Fruit fly (Drosophila melanogaster) whole organism, embryonic: ENCODE measurements around the gene CG10984.

Experiments
- CG1024 ChIP-seq: fragments of 200-800 bp; sonication (Bioruptor generic); IDR thresholded peaks from 2 replicates; pipeline ENCODE4 v1.3.6; 2022; ENCODE audit warnings: missing biosample characterization, missing genetic modification characterization
- CG12155 ChIP-seq: fragments of 200-800 bp; sonication (Bioruptor generic); optimal IDR thresholded peaks from 3 replicates; lab custom pipeline; 2016; ENCODE audit warnings: missing biosample characterization, missing genetic modification characterization
- CG12219 ChIP-seq: fragments of 200-800 bp; sonication (Bioruptor generic); optimal IDR thresholded peaks from 3 replicates; lab custom pipeline; 2018; ENCODE audit warnings: missing biosample characterization, mild to moderate bottlenecking, missing genetic modification characterization
- CG13424 ChIP-seq: fragments of 200-800 bp; sonication (Bioruptor generic); optimal IDR thresholded peaks from 2 replicates; lab custom pipeline; 2019; ENCODE audit warnings: missing biosample characterization, mild to moderate bottlenecking, missing genetic modification characterization, moderate library complexity
- CG13775 ChIP-seq: fragments of 200-800 bp; sonication (Bioruptor generic); optimal IDR thresholded peaks from 3 replicates; lab custom pipeline; 2017; ENCODE audit warnings: missing biosample characterization, mild to moderate bottlenecking, missing genetic modification characterization
- CG14667 ChIP-seq: fragments of 200-800 bp; sonication (Bioruptor generic); IDR thresholded peaks from 2 replicates; pipeline ENCODE4 v1.3.6; 2022; ENCODE audit warnings: missing biosample characterization, missing genetic modification characterization
- CG14710 ChIP-seq: fragments of 200-800 bp; sonication (Bioruptor generic); optimal IDR thresholded peaks from 3 replicates; lab custom pipeline; 2019; ENCODE audit warnings: missing biosample characterization, mild to moderate bottlenecking, missing genetic modification characterization, moderate library complexity
- CG14965 ChIP-seq: fragments of 200-800 bp; sonication (Bioruptor generic); optimal IDR thresholded peaks from 2 replicates; lab custom pipeline; 2016; ENCODE audit warnings: missing biosample characterization, missing genetic modification characterization, borderline replicate concordance
- CG2712 ChIP-seq: fragments of 200-800 bp; optimal IDR thresholded peaks from 3 replicates; lab custom pipeline; 2019; ENCODE audit warnings: missing biosample characterization, mild to moderate bottlenecking, missing genetic modification characterization, moderate library complexity
- CG30020 ChIP-seq: fragments of 200-800 bp; optimal IDR thresholded peaks from 2 replicates; lab custom pipeline; 2019; ENCODE audit warnings: missing biosample characterization, mild to moderate bottlenecking, missing genetic modification characterization, moderate library complexity
- CG31224 ChIP-seq: fragments of 200-800 bp; sonication (Bioruptor generic); IDR thresholded peaks from 2 replicates; pipeline ENCODE4 v1.3.6; 2022; ENCODE audit warnings: missing biosample characterization, missing genetic modification characterization
- CG33557 ChIP-seq: fragments of 200-800 bp; sonication (Bioruptor generic); optimal IDR thresholded peaks from 2 replicates; lab custom pipeline; 2019; ENCODE audit warnings: missing biosample characterization, mild to moderate bottlenecking, missing genetic modification characterization, moderate library complexity
- CG43689 ChIP-seq: fragments of 200-800 bp; sonication (Bioruptor generic); IDR thresholded peaks from 2 replicates; pipeline ENCODE4 v1.3.6; 2022; ENCODE audit warnings: missing biosample characterization, missing genetic modification characterization
- Deaf1 ChIP-seq: fragments of 200-800 bp; optimal IDR thresholded peaks from 3 replicates; lab custom pipeline; 2019; ENCODE audit warnings: missing biosample characterization, mild to moderate bottlenecking, missing genetic modification characterization, moderate library complexity
- E2f1 ChIP-seq: fragments of 200-800 bp; sonication (Bioruptor generic); IDR thresholded peaks from 2 replicates; pipeline ENCODE4 v1.3.6; 2022; ENCODE audit warnings: missing biosample characterization, missing genetic modification characterization
- E2f2 ChIP-seq: fragments of 200-800 bp; sonication (Bioruptor generic); IDR thresholded peaks from 2 replicates; pipeline ENCODE4 v1.3.6; 2022; ENCODE audit warnings: missing biosample characterization, missing genetic modification characterization
- HmgZ ChIP-seq: fragments of 200-800 bp; sonication (Bioruptor generic); optimal IDR thresholded peaks from 2 replicates; lab custom pipeline; 2018; ENCODE audit warnings: missing biosample characterization, mild to moderate bottlenecking, missing genetic modification characterization
- Lhr ChIP-seq: fragments of 200-800 bp; sonication (Bioruptor generic); optimal IDR thresholded peaks from 3 replicates; lab custom pipeline; 2017; ENCODE audit warnings: mild to moderate bottlenecking, missing biosample characterization, missing genetic modification reagents, missing genetic modification characterization
- MESR4 ChIP-seq: fragments of 200-800 bp; sonication (Bioruptor generic); optimal IDR thresholded peaks from 2 replicates; lab custom pipeline; 2018; ENCODE audit warnings: missing biosample characterization, mild to moderate bottlenecking, missing genetic modification characterization, moderate library complexity
- Max ChIP-seq: fragments of 200-800 bp; sonication (Bioruptor generic); optimal IDR thresholded peaks from 2 replicates; lab custom pipeline; 2016; ENCODE audit warnings: missing biosample characterization, mild to moderate bottlenecking, missing genetic modification characterization
- Myb ChIP-seq: fragments of 200-800 bp; sonication (Bioruptor generic); optimal IDR thresholded peaks from 2 replicates; lab custom pipeline; 2016; ENCODE audit warnings: missing biosample characterization, missing genetic modification characterization
- Nf-YC ChIP-seq: fragments of 200-800 bp; optimal IDR thresholded peaks from 3 replicates; lab custom pipeline; 2019; ENCODE audit warnings: missing biosample characterization, mild to moderate bottlenecking, missing genetic modification characterization, moderate library complexity
- bowl ChIP-seq: fragments of 200-800 bp; sonication (Bioruptor generic); IDR thresholded peaks from 2 replicates; pipeline ENCODE4 v1.3.6; 2022; ENCODE audit warnings: missing biosample characterization, missing genetic modification characterization
- cad ChIP-seq: fragments of >200 bp; optimal IDR thresholded peaks from 2 replicates; lab custom pipeline; 2017; ENCODE audit warnings: missing biosample characterization, missing genetic modification characterization
- croc ChIP-seq: fragments of 200-800 bp; sonication (Bioruptor generic); conservative IDR thresholded peaks from 3 replicates; pipeline ENCODE4 v1.3.6; 2022; ENCODE audit warnings: missing biosample characterization, missing genetic modification characterization
- fd64A ChIP-seq: fragments of 200-800 bp; sonication (Bioruptor generic); optimal IDR thresholded peaks from 3 replicates; lab custom pipeline; 2018; ENCODE audit warnings: missing biosample characterization, mild to moderate bottlenecking, missing genetic modification characterization
- gsb ChIP-seq: fragments of 200-800 bp; sonication (Bioruptor generic); IDR thresholded peaks from 2 replicates; pipeline ENCODE4 v1.3.6; 2022; ENCODE audit warnings: missing biosample characterization, missing genetic modification characterization
- gsb-n ChIP-seq: fragments of 200-800 bp; sonication (Bioruptor generic); optimal IDR thresholded peaks from 3 replicates; lab custom pipeline; 2018; ENCODE audit warnings: missing biosample characterization, mild to moderate bottlenecking, missing genetic modification characterization
- hkb ChIP-seq, 2 experiments: fragments of 200-800 bp in 1 of 2; fragments of >200 bp in 1 of 2; sonication (Bioruptor generic) in 1 of 2; IDR thresholded peaks in 1 of 2; optimal IDR thresholded peaks in 1 of 2; 2 replicates each; pipeline versions ENCODE4 v1.3.6 to Lab custom; 2017 to 2022; ENCODE audit warnings: missing biosample characterization in 1 of 2, missing genetic modification characterization in 1 of 2
- ind ChIP-seq: fragments of 200-800 bp; sonication (Bioruptor generic); optimal IDR thresholded peaks from 3 replicates; lab custom pipeline; 2016; ENCODE audit warnings: missing biosample characterization, missing genetic modification characterization
- jigr1 ChIP-seq: fragments of 200-800 bp; sonication (Bioruptor generic); IDR thresholded peaks from 3 replicates; pipeline ENCODE4 v1.3.6; 2022; ENCODE audit warnings: missing biosample characterization, missing genetic modification characterization
- kah ChIP-seq: fragments of 200-800 bp; sonication (Bioruptor generic); optimal IDR thresholded peaks from 2 replicates; lab custom pipeline; 2018; ENCODE audit warnings: missing biosample characterization, mild to moderate bottlenecking, missing genetic modification characterization
- kni ChIP-seq: fragments of 200-800 bp; sonication (Bioruptor generic); optimal IDR thresholded peaks from 3 replicates; lab custom pipeline; 2017; ENCODE audit warnings: mild to moderate bottlenecking, missing biosample characterization, missing genetic modification reagents, missing genetic modification characterization
- maf-S ChIP-seq: fragments of 200-800 bp; sonication (Bioruptor generic); optimal IDR thresholded peaks from 2 replicates; lab custom pipeline; 2016; ENCODE audit warnings: missing biosample characterization, missing genetic modification characterization
- nmo ChIP-seq: fragments of 200-800 bp; sonication (Bioruptor generic); optimal IDR thresholded peaks from 2 replicates; lab custom pipeline; 2018; ENCODE audit warnings: missing biosample characterization, mild to moderate bottlenecking, missing genetic modification characterization, moderate library complexity
- oc ChIP-seq: fragments of 200-800 bp; sonication (Bioruptor generic); optimal IDR thresholded peaks from 2 replicates; lab custom pipeline; 2018; ENCODE audit warnings: missing biosample characterization, mild to moderate bottlenecking, missing genetic modification characterization, moderate library complexity
- onecut ChIP-seq: fragments of 200-800 bp; sonication (Bioruptor generic); IDR thresholded peaks from 2 replicates; pipeline ENCODE4 v1.3.6; 2022; ENCODE audit warnings: missing biosample characterization, missing genetic modification characterization
- prd ChIP-seq, 3 experiments: fragments of >200 bp in 2 of 3; fragments of 200-800 bp in 1 of 3; sonication (Bioruptor generic) in 1 of 3; optimal IDR thresholded peaks in 2 of 3; IDR thresholded peaks in 1 of 3; 2 replicates in 2 of 3; 3 replicates in 1 of 3; pipeline versions ENCODE4 v1.3.6 to Lab custom; 2017 to 2022; ENCODE audit warnings: missing biosample characterization in 1 of 3, missing genetic modification characterization in 1 of 3
- pros ChIP-seq: fragments of 200-800 bp; sonication (Bioruptor generic); optimal IDR thresholded peaks from 3 replicates; lab custom pipeline; 2019; ENCODE audit warnings: missing biosample characterization, mild to moderate bottlenecking, missing genetic modification characterization, moderate library complexity
- ranshi ChIP-seq: fragments of 200-800 bp; sonication (Bioruptor generic); IDR thresholded peaks from 2 replicates; pipeline ENCODE4 v1.3.6; 2022; ENCODE audit warnings: missing biosample characterization, missing genetic modification characterization
- run ChIP-seq: fragments of 200-800 bp; sonication (Bioruptor generic); optimal IDR thresholded peaks from 3 replicates; lab custom pipeline; 2018; ENCODE audit warnings: missing biosample characterization, mild to moderate bottlenecking, missing genetic modification characterization
- so ChIP-seq: fragments of 200-800 bp; sonication (Bioruptor generic); IDR thresholded peaks from 3 replicates; pipeline ENCODE4 v1.3.6; 2022; ENCODE audit warnings: missing biosample characterization, missing genetic modification characterization
- ssp ChIP-seq: fragments of 200-800 bp; sonication (Bioruptor generic); IDR thresholded peaks from 2 replicates; pipeline ENCODE4 v1.3.6; 2022; ENCODE audit warnings: missing biosample characterization, missing genetic modification characterization
- tap ChIP-seq: fragments of 200-800 bp; optimal IDR thresholded peaks from 3 replicates; lab custom pipeline; 2019; ENCODE audit warnings: missing biosample characterization, mild to moderate bottlenecking, missing genetic modification characterization, moderate library complexity
- tin ChIP-seq: fragments of 200-800 bp; sonication (Bioruptor generic); optimal IDR thresholded peaks from 3 replicates; lab custom pipeline; 2016; ENCODE audit warnings: missing biosample characterization, missing genetic modification characterization
- tup ChIP-seq: fragments of 200-800 bp; sonication (Bioruptor generic); optimal IDR thresholded peaks from 2 replicates; lab custom pipeline; 2016; ENCODE audit warnings: missing biosample characterization, mild to moderate bottlenecking, missing genetic modification characterization, moderate library complexity
- yki ChIP-seq: fragments of >200 bp; optimal IDR thresholded peaks from 3 replicates; lab custom pipeline; 2018
- zf30C ChIP-seq: fragments of 200-800 bp; sonication (Bioruptor generic); optimal IDR thresholded peaks from 3 replicates; lab custom pipeline; 2018; ENCODE audit warnings: missing biosample characterization, mild to moderate bottlenecking, missing genetic modification characterization

Gene CG10984

DNA sequence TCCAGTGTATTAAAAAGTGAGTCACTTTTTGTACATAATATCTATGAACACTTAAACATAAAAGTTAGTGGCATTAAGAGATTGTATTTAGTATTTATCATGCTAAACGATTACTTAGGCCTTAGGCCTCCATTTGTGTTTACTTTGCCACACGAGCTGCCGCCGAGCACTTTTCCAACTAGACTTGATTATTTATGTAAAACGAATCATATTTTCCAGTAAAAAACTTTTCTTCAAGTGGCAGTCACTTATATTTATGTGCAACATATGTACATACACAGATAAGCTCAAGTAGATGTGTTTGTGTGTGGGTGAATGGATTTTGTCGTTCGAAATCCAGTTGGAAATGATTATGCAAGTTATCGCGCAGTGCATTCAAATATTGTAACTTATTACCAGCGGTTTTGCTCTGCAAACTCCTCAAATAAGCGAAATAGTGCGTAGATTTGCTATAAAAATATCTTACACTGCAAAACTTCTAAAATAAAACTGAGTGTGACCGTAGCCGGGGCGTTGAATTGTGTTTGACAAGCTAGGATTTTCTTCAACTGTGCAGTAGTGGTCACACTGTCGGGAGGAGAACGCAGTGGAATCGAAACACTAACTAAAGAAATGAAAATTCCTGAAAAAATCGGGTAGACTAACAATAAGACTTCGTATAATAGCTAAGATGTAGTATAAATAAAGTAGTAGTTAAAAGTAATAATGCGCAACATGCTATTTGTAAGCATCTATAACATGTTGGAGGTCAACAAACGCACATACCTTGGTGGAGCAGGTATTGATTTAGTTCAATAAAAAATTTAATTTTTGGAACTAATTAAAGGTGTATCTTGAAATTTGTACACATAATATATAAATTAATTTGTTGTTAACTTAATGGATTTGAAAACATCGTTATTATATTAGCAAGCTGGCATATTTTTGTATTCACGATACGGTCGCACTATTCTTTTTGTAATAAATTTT lies at the start of gene CG10984, which contains the start of gene Klc (continued):
- TF ChIP-seq onecut (GFP tag; lab: Robert Waterston, UW) (no peak), CG14965 (no peak), gsb-n (tag; lab: Kevin White, UChicago) (no peak), bowl (GFP tag; lab: Robert Waterston, UW) (peak; percentile 37; the same call in 1 of the 2 replicates), CG1024 (GFP tag; lab: Robert Waterston, UW) (peak; percentile 51; the same call in 1 of the 2 replicates), gsb (no peak; the same call in 1 of the 2 replicates), CG30020 (tag; lab: Kevin White, UChicago) (peak; percentile 89), CG13775 (GFP tag; lab: Kevin White, UChicago) (peak; percentile 27), CG14710 (tag; lab: Kevin White, UChicago) (peak; percentile 71), kni (GFP tag; lab: Kevin White, UChicago) (no peak), run (no peak), kah (no peak), maf-S (GFP tag; lab: Kevin White, UChicago) (peak; percentile 28), Max (peak; percentile 51), MESR4 (peak; percentile 89), CG13424 (tag; lab: Kevin White, UChicago) (peak; percentile 29), Lhr (GFP tag; lab: Kevin White, UChicago) (no peak), HmgZ (tag; lab: Kevin White, UChicago) (peak; percentile 10), ssp (GFP tag; lab: Robert Waterston, UW) (no peak; the same call in 1 of the 2 replicates), Deaf1 (tag; lab: Kevin White, UChicago) (no peak), ranshi (GFP tag; lab: Robert Waterston, UW) (peak; percentile 70; the same call in 1 of the 2 replicates), oc (tag; lab: Kevin White, UChicago) (no peak), Nf-YC (peak; percentile 6), CG14667 (no peak), E2f2 (GFP tag; lab: Robert Waterston, UW) (peak; percentile 48; the same call in 1 of the 2 replicates), yki (lab: Kevin White, UChicago) (no peak), tup (GFP tag; lab: Kevin White, UChicago) (no peak), croc (GFP tag; lab: Robert Waterston, UW) (no peak), ind (GFP tag; lab: Kevin White, UChicago) (peak; percentile 64), jigr1 (GFP tag; lab: Robert Waterston, UW) (peak; percentile 62; the same call in 1 of the 3 replicates), CG12219 (GFP tag; lab: Kevin White, UChicago) (no peak), tin (GFP tag; lab: Kevin White, UChicago) (peak; percentile 65), fd64A (GFP tag; lab: Kevin White, UChicago) (no peak), CG33557 (GFP tag; lab: Kevin White, UChicago) (no peak), CG12155 (GFP tag; lab: Kevin White, UChicago) (peak; percentile 18), E2f1 (GFP tag; lab: Robert Waterston, UW) (peak; percentile 72), Myb (GFP tag; lab: Kevin White, UChicago) (peak; percentile 19), zf30C (GFP tag; lab: Kevin White, UChicago) (peak; percentile 71), nmo (GFP tag; lab: Kevin White, UChicago) (peak; percentile 49), CG2712 (peak; percentile 61), cad (GFP tag; lab: Kevin White, UChicago) (no peak), prd (optimal IDR thresholded peaks at IDR 0.05; lab: Kevin White, UChicago) (no peak), prd (GFP tag; IDR thresholded peaks at IDR 0.05; lab: Robert Waterston, UW) (no peak; the same call in 1 of the 3 replicates), CG31224 (GFP tag; lab: Robert Waterston, UW) (no peak), tap (tag; lab: Kevin White, UChicago) (no peak), hkb (optimal IDR thresholded peaks at IDR 0.05; lab: Kevin White, UChicago) (no peak), hkb (GFP tag; IDR thresholded peaks at IDR 0.05; lab: Robert Waterston, UW) (peak; percentile 80), so (GFP tag; lab: Robert Waterston, UW) (no peak), pros (GFP tag; lab: Kevin White, UChicago) (no peak), CG43689 (GFP tag; lab: Robert Waterston, UW) (no peak)
